Fruit fly (Drosophila melanogaster) whole organism: Measurements from ENCODE around the gene CG3726.

Experiments
- Dll ChIP-seq: fragments of >200 bp; optimal IDR thresholded peaks from 2 replicates; lab custom pipeline; 2017
- pan ChIP-seq: fragments of >200 bp; optimal IDR thresholded peaks from 2 replicates; lab custom pipeline; 2017
- psq ChIP-seq: fragments of >200 bp; optimal IDR thresholded peaks from 2 replicates; lab custom pipeline; 2017
- usp ChIP-seq: fragments of >200 bp; optimal IDR thresholded peaks from 2 replicates; lab custom pipeline; 2017; ENCODE audit warnings: missing biosample characterization, missing genetic modification characterization, mixed read lengths

DNA sequence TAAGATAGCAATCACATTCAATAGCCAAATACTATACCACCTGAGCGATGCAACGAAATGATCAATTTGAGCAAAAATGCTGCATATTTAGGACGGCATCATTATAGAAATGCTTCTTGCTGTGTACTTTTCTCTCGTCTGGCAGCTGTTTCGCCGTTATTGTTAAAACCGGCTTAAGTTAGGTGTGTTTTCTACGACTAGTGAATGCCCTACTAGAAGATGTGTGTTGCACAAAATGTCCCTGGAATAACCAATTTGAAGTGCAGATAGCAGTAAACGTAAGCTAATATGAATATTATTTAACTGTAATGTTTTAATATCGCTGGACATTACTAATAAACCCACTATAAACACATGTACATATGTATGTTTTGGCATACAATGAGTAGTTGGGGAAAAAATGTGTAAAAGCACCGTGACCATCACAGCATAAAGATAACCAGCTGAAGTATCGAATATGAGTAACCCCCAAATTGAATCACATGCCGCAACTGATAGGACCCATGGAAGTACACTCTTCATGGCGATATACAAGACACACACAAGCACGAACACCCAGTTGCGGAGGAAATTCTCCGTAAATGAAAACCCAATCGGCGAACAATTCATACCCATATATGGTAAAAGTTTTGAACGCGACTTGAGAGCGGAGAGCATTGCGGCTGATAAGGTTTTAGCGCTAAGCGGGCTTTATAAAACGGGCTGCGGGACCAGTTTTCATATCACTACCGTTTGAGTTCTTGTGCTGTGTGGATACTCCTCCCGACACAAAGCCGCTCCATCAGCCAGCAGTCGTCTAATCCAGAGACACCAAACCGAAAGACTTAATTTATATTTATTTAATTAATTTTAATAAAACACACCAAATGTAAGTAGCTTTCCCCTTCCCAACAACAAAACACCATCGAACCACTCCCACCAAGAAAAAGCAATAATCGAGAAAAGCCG lies 16.5 kb upstream of the CG3726 start, which contains the start of gene Act5C:
- no peak for TF ChIP-seq psq (lab: Kevin White, UChicago)
- TF ChIP-seq Dll (lab: Kevin White, UChicago) = no peak
- TF ChIP-seq pan (lab: Kevin White, UChicago) = no peak
- TF ChIP-seq usp = no peak
